Fruit fly (Drosophila melanogaster) whole organism, embryonic: ENCODE measurements around the gene jv.

Experiments used
- Bgb ChIP-seq: fragments of 200-800 bp; sonication (Bioruptor generic); IDR thresholded peaks from 2 replicates; pipeline ENCODE4 v1.3.6; 2022; ENCODE audit warnings: missing biosample characterization, missing genetic modification characterization; ENCODE audit not compliant: partially characterized antibody
- C15 ChIP-seq: fragments of 200-800 bp; sonication (Bioruptor generic); IDR thresholded peaks from 3 replicates; pipeline ENCODE4 v1.3.6; 2022; ENCODE audit warnings: missing biosample characterization, missing genetic modification characterization
- CG11247 ChIP-seq: fragments of 200-800 bp; sonication (Bioruptor generic); IDR thresholded peaks from 2 replicates; pipeline ENCODE4 v1.3.6; 2022; ENCODE audit warnings: missing biosample characterization, missing genetic modification characterization
- CG11456 ChIP-seq: fragments of 200-800 bp; sonication (Bioruptor generic); IDR thresholded peaks from 3 replicates; pipeline ENCODE4 v1.3.6; 2022; ENCODE audit warnings: missing biosample characterization, missing genetic modification characterization
- CG12236 ChIP-seq: fragments of 200-800 bp; sonication (Bioruptor generic); optimal IDR thresholded peaks from 2 replicates; lab custom pipeline; 2016; ENCODE audit warnings: missing biosample characterization, missing genetic modification characterization
- CG12299 ChIP-seq: fragments of 200-800 bp; sonication (Bioruptor generic); optimal IDR thresholded peaks from 2 replicates; lab custom pipeline; 2018; ENCODE audit warnings: missing biosample characterization, mild to moderate bottlenecking, missing genetic modification characterization
- CG12659 ChIP-seq: fragments of 200-800 bp; sonication (Bioruptor generic); optimal IDR thresholded peaks from 3 replicates; lab custom pipeline; 2017; ENCODE audit warnings: mild to moderate bottlenecking, missing biosample characterization, missing genetic modification reagents, missing genetic modification characterization
- CG13287 ChIP-seq: fragments of 200-800 bp; sonication (Bioruptor generic); IDR thresholded peaks from 2 replicates; pipeline ENCODE4 v1.3.6; 2022; ENCODE audit warnings: missing biosample characterization, missing genetic modification characterization; ENCODE audit not compliant: partially characterized antibody
- CG14860 ChIP-seq: fragments of 200-800 bp; sonication (Bioruptor generic); IDR thresholded peaks from 3 replicates; pipeline ENCODE4 v1.3.6; 2022; ENCODE audit warnings: missing biosample characterization, missing genetic modification characterization; ENCODE audit not compliant: partially characterized antibody
- CG1603 ChIP-seq: fragments of 200-800 bp; sonication (Bioruptor generic); optimal IDR thresholded peaks from 2 replicates; lab custom pipeline; 2019; ENCODE audit warnings: missing biosample characterization, mild to moderate bottlenecking, missing genetic modification characterization, moderate library complexity
- CG18599 ChIP-seq: fragments of 200-800 bp; sonication (Bioruptor generic); optimal IDR thresholded peaks from 3 replicates; lab custom pipeline; 2017; ENCODE audit warnings: missing biosample characterization, missing genetic modification characterization, mild to moderate bottlenecking, moderate library complexity, missing genetic modification reagents
- CG2116 ChIP-seq: fragments of 200-800 bp; sonication (Bioruptor generic); optimal IDR thresholded peaks from 3 replicates; lab custom pipeline; 2018; ENCODE audit warnings: missing biosample characterization, mild to moderate bottlenecking, missing genetic modification characterization
- CG3281 ChIP-seq: fragments of 200-800 bp; sonication (Bioruptor generic); optimal IDR thresholded peaks from 3 replicates; lab custom pipeline; 2017; ENCODE audit warnings: missing biosample characterization, mild to moderate bottlenecking, missing genetic modification characterization
- CG6175 ChIP-seq: fragments of 200-800 bp; sonication (Bioruptor generic); IDR thresholded peaks from 3 replicates; pipeline ENCODE4 v1.3.6; 2022; ENCODE audit warnings: missing biosample characterization, missing genetic modification characterization
- CG6854 ChIP-seq: fragments of 200-800 bp; sonication (Bioruptor generic); optimal IDR thresholded peaks from 3 replicates; lab custom pipeline; 2017; ENCODE audit warnings: missing biosample characterization, mild to moderate bottlenecking, missing genetic modification characterization
- CG7271 ChIP-seq: fragments of 200-800 bp; sonication (Bioruptor generic); optimal IDR thresholded peaks from 2 replicates; lab custom pipeline; 2018; ENCODE audit warnings: missing biosample characterization, mild to moderate bottlenecking, missing genetic modification characterization, moderate library complexity
- CG7786 ChIP-seq: fragments of 200-800 bp; sonication (Bioruptor generic); optimal IDR thresholded peaks from 2 replicates; lab custom pipeline; 2016; ENCODE audit warnings: missing biosample characterization, missing genetic modification characterization
- CG7928 ChIP-seq: fragments of 200-800 bp; sonication (Bioruptor generic); optimal IDR thresholded peaks from 2 replicates; lab custom pipeline; 2017; ENCODE audit warnings: missing biosample characterization, mild to moderate bottlenecking, missing genetic modification characterization
- CG8281 ChIP-seq: fragments of 200-800 bp; sonication (Bioruptor generic); optimal IDR thresholded peaks from 2 replicates; lab custom pipeline; 2018; ENCODE audit warnings: missing biosample characterization, mild to moderate bottlenecking, missing genetic modification characterization, moderate library complexity
- CG8290 ChIP-seq, 3 experiments: fragments of 200-800 bp; sonication (Bioruptor generic); optimal IDR thresholded peaks; 2 replicates each; lab custom pipeline; 2016 to 2019; ENCODE audit warnings: missing biosample characterization in 3 of 3, missing genetic modification characterization in 3 of 3, mild to moderate bottlenecking in 2 of 3, moderate library complexity in 1 of 3
- CG8924 ChIP-seq: fragments of 200-800 bp; optimal IDR thresholded peaks from 3 replicates; lab custom pipeline; 2019; ENCODE audit warnings: missing biosample characterization, mild to moderate bottlenecking, missing genetic modification characterization, moderate library complexity
- CG8944 ChIP-seq: fragments of 200-800 bp; sonication (Bioruptor generic); optimal IDR thresholded peaks from 3 replicates; lab custom pipeline; 2016; ENCODE audit warnings: missing biosample characterization, missing genetic modification characterization
- CG9797 ChIP-seq: fragments of 200-800 bp; sonication (Bioruptor generic); optimal IDR thresholded peaks from 3 replicates; lab custom pipeline; 2018; ENCODE audit warnings: missing biosample characterization, mild to moderate bottlenecking, missing genetic modification characterization
- CG9932 ChIP-seq: fragments of 200-800 bp; sonication (Bioruptor generic); IDR thresholded peaks from 2 replicates; pipeline ENCODE4 v1.3.6; 2022; ENCODE audit warnings: missing biosample characterization, missing genetic modification characterization
- CTCF ChIP-seq: fragments of 200-800 bp; sonication (Bioruptor generic); optimal IDR thresholded peaks from 2 replicates; lab custom pipeline; 2017; ENCODE audit warnings: missing biosample characterization, mild to moderate bottlenecking, missing genetic modification characterization, moderate library complexity
- D ChIP-seq, 2 experiments: fragments of 200-800 bp in 1 of 2; fragments of >200 bp in 1 of 2; sonication (Bioruptor generic) in 1 of 2; optimal IDR thresholded peaks; 2 replicates in 1 of 2; 3 replicates in 1 of 2; lab custom pipeline; 2017; ENCODE audit warnings: mild to moderate bottlenecking in 1 of 2, missing biosample characterization in 1 of 2, missing genetic modification characterization in 1 of 2, missing genetic modification reagents in 1 of 2
- Dbx ChIP-seq: fragments of 200-800 bp; sonication (Bioruptor generic); IDR thresholded peaks from 3 replicates; pipeline ENCODE4 v1.3.6; 2022; ENCODE audit warnings: missing biosample characterization, missing genetic modification characterization
- Doc2 ChIP-seq: fragments of 200-800 bp; sonication (Bioruptor generic); IDR thresholded peaks from 2 replicates; pipeline ENCODE4 v1.3.6; 2022; ENCODE audit warnings: missing biosample characterization, missing genetic modification characterization
- H2.0 ChIP-seq: fragments of 200-800 bp; sonication (Bioruptor generic); IDR thresholded peaks from 2 replicates; pipeline ENCODE4 v1.3.6; 2022; ENCODE audit warnings: missing biosample characterization, missing genetic modification characterization
- HmgZ ChIP-seq: fragments of 200-800 bp; sonication (Bioruptor generic); optimal IDR thresholded peaks from 2 replicates; lab custom pipeline; 2018; ENCODE audit warnings: missing biosample characterization, mild to moderate bottlenecking, missing genetic modification characterization
- Med ChIP-seq: fragments of 200-800 bp; sonication (Bioruptor generic); peaks from one replicate; lab custom pipeline; 2016; ENCODE audit warnings: missing biosample characterization, missing genetic modification characterization, mild to moderate bottlenecking, inconsistent platforms, moderate library complexity
- Spps ChIP-seq: fragments of 200-800 bp; sonication (Bioruptor generic); optimal IDR thresholded peaks from 2 replicates; lab custom pipeline; 2018; ENCODE audit warnings: missing biosample characterization, mild to moderate bottlenecking, missing genetic modification characterization
- aop ChIP-seq: fragments of 200-800 bp; sonication (Bioruptor generic); IDR thresholded peaks from 2 replicates; pipeline ENCODE4 v1.3.6; 2022; ENCODE audit warnings: missing biosample characterization, missing genetic modification characterization
- ase ChIP-seq: fragments of 200-800 bp; sonication (Bioruptor generic); IDR thresholded peaks from 3 replicates; pipeline ENCODE4 v1.3.6; 2022; ENCODE audit warnings: missing biosample characterization, missing genetic modification characterization
- ato ChIP-seq: fragments of 200-800 bp; sonication (Bioruptor generic); IDR thresholded peaks from 2 replicates; pipeline ENCODE4 v1.3.6; 2022; ENCODE audit warnings: missing biosample characterization, missing genetic modification characterization; ENCODE audit not compliant: partially characterized antibody
- chn ChIP-seq: fragments of 200-800 bp; sonication (Bioruptor generic); optimal IDR thresholded peaks from 2 replicates; lab custom pipeline; 2016; ENCODE audit warnings: missing biosample characterization, missing genetic modification characterization
- dati ChIP-seq: fragments of 200-800 bp; sonication (Bioruptor generic); IDR thresholded peaks from 2 replicates; pipeline ENCODE4 v1.3.6; 2022; ENCODE audit warnings: missing biosample characterization, missing genetic modification characterization
- dimm ChIP-seq: fragments of 200-800 bp; sonication (Bioruptor generic); IDR thresholded peaks from 2 replicates; pipeline ENCODE4 v1.3.6; 2022; ENCODE audit warnings: missing biosample characterization, missing genetic modification characterization
- gcm2 ChIP-seq: fragments of 200-800 bp; sonication (Bioruptor generic); optimal IDR thresholded peaks from 2 replicates; lab custom pipeline; 2016; ENCODE audit warnings: missing biosample characterization, missing genetic modification characterization
- ind ChIP-seq: fragments of 200-800 bp; sonication (Bioruptor generic); optimal IDR thresholded peaks from 3 replicates; lab custom pipeline; 2016; ENCODE audit warnings: missing biosample characterization, missing genetic modification characterization
- inv ChIP-seq: fragments of 200-800 bp; sonication (Bioruptor generic); IDR thresholded peaks from 2 replicates; pipeline ENCODE4 v1.3.6; 2022; ENCODE audit warnings: missing biosample characterization, missing genetic modification characterization; ENCODE audit not compliant: partially characterized antibody
- jigr1 ChIP-seq: fragments of 200-800 bp; sonication (Bioruptor generic); IDR thresholded peaks from 3 replicates; pipeline ENCODE4 v1.3.6; 2022; ENCODE audit warnings: missing biosample characterization, missing genetic modification characterization
- jing ChIP-seq: fragments of 200-800 bp; sonication (Bioruptor generic); optimal IDR thresholded peaks from 2 replicates; lab custom pipeline; 2018; ENCODE audit warnings: missing biosample characterization, mild to moderate bottlenecking, missing genetic modification characterization
- ken ChIP-seq: fragments of 200-800 bp; sonication (Bioruptor generic); IDR thresholded peaks from 3 replicates; pipeline ENCODE4 v1.3.6; 2022; ENCODE audit warnings: missing biosample characterization, missing genetic modification characterization
- odd ChIP-seq: fragments of 200-800 bp; sonication (Bioruptor generic); optimal IDR thresholded peaks from 2 replicates; lab custom pipeline; 2017; ENCODE audit warnings: missing biosample characterization, mild to moderate bottlenecking, missing genetic modification characterization
- pnt ChIP-seq: fragments of 200-800 bp; sonication (Bioruptor generic); optimal IDR thresholded peaks from 3 replicates; lab custom pipeline; 2016; ENCODE audit warnings: missing biosample characterization, missing genetic modification characterization
- pzg ChIP-seq: fragments of 200-800 bp; sonication (Bioruptor generic); optimal IDR thresholded peaks from 3 replicates; lab custom pipeline; 2018; ENCODE audit warnings: missing biosample characterization, mild to moderate bottlenecking, missing genetic modification characterization, moderate library complexity
- ssp ChIP-seq: fragments of 200-800 bp; sonication (Bioruptor generic); IDR thresholded peaks from 2 replicates; pipeline ENCODE4 v1.3.6; 2022; ENCODE audit warnings: missing biosample characterization, missing genetic modification characterization
- stwl ChIP-seq: fragments of 200-800 bp; sonication (Bioruptor generic); optimal IDR thresholded peaks from 3 replicates; lab custom pipeline; 2018; ENCODE audit warnings: missing biosample characterization, mild to moderate bottlenecking, missing genetic modification characterization, moderate library complexity
- trh ChIP-seq: fragments of 200-800 bp; sonication (Bioruptor generic); optimal IDR thresholded peaks from 2 replicates; lab custom pipeline; 2016; ENCODE audit warnings: missing biosample characterization, missing genetic modification characterization
- tup ChIP-seq: fragments of 200-800 bp; sonication (Bioruptor generic); optimal IDR thresholded peaks from 2 replicates; lab custom pipeline; 2016; ENCODE audit warnings: missing biosample characterization, mild to moderate bottlenecking, missing genetic modification characterization, moderate library complexity

Gene jv

dm6 chr3L:6619060-6619459, 29.8 kb upstream of the jv start:
- TF ChIP-seq CG3281 (GFP tag; lab: Kevin White, UChicago), result no peak
- no peak for TF ChIP-seq gcm2 (GFP tag; lab: Kevin White, UChicago)
- TF ChIP-seq dimm (GFP tag; lab: Robert Waterston, UW), result no peak
- no peak for TF ChIP-seq jing (GFP tag; lab: Kevin White, UChicago)
- TF ChIP-seq jigr1 (GFP tag; lab: Robert Waterston, UW), result no peak
- no peak; the same call in 1 of the 2 replicates for TF ChIP-seq CG13287 (GFP tag; lab: Robert Waterston, UW)
- no peak for TF ChIP-seq CG8281 (tag; lab: Kevin White, UChicago)
- no peak for TF ChIP-seq CG2116 (GFP tag; lab: Kevin White, UChicago)
- no peak for TF ChIP-seq CG6854 (GFP tag; lab: Kevin White, UChicago)
- no peak for TF ChIP-seq inv
- no peak for TF ChIP-seq aop (GFP tag; lab: Robert Waterston, UW)
- TF ChIP-seq CG14860 (GFP tag; lab: Robert Waterston, UW), result no peak
- no peak for TF ChIP-seq H2.0 (GFP tag; lab: Robert Waterston, UW)
- no peak for TF ChIP-seq CG7928
- TF ChIP-seq ato (GFP tag; lab: Robert Waterston, UW), result no peak
- TF ChIP-seq ken, result no peak
- no peak for TF ChIP-seq CG8290 (GFP tag; optimal IDR thresholded peaks at IDR 0.05; lab: Kevin White, UChicago)
- TF ChIP-seq CG8290 (tag; optimal IDR thresholded peaks at IDR 0.05; lab: Kevin White, UChicago), result peak in 1 of 2 experiments; percentile 20
- no peak for TF ChIP-seq dati (GFP tag; lab: Robert Waterston, UW)
- TF ChIP-seq Spps (tag; lab: Kevin White, UChicago), result no peak
- TF ChIP-seq pzg (GFP tag; lab: Kevin White, UChicago), result no peak
- TF ChIP-seq Doc2, result no peak
- TF ChIP-seq ssp (GFP tag; lab: Robert Waterston, UW), result no peak
- TF ChIP-seq CG7271 (tag; lab: Kevin White, UChicago), result no peak
- TF ChIP-seq pnt (GFP tag; lab: Kevin White, UChicago), result no peak
- TF ChIP-seq CG1603 (tag; lab: Kevin White, UChicago), result no peak
- TF ChIP-seq C15 (GFP tag; lab: Robert Waterston, UW), result no peak
- TF ChIP-seq CG7786 (GFP tag; lab: Kevin White, UChicago), result no peak
- no peak for TF ChIP-seq ase (GFP tag; lab: Robert Waterston, UW)
- TF ChIP-seq CG8924, result no peak
- no peak for TF ChIP-seq tup (GFP tag; lab: Kevin White, UChicago)
- no peak for TF ChIP-seq D (optimal IDR thresholded peaks at IDR 0.05; lab: Kevin White, UChicago)
- no peak for TF ChIP-seq D (GFP tag; optimal IDR thresholded peaks at IDR 0.05; lab: Kevin White, UChicago)
- TF ChIP-seq CG11247 (GFP tag; lab: Robert Waterston, UW), result no peak
- TF ChIP-seq stwl (tag; lab: Kevin White, UChicago), result peak; percentile 29
- TF ChIP-seq odd, result no peak
- peak; percentile 17 for TF ChIP-seq HmgZ
- peak; percentile 12; the same call in 1 of the 2 replicates for TF ChIP-seq CG9932 (GFP tag; lab: Robert Waterston, UW)
- TF ChIP-seq trh (GFP tag; lab: Kevin White, UChicago), result no peak
- no peak for TF ChIP-seq Dbx (GFP tag; lab: Robert Waterston, UW)
- TF ChIP-seq CG8944 (GFP tag; lab: Kevin White, UChicago), result no peak
- no peak for TF ChIP-seq CG12659 (GFP tag; lab: Kevin White, UChicago)
- TF ChIP-seq CG12299, result no peak
- no peak for TF ChIP-seq CG6175 (GFP tag; lab: Robert Waterston, UW)
- TF ChIP-seq CTCF, result peak; percentile 62
- TF ChIP-seq CG9797 (GFP tag; lab: Kevin White, UChicago), result no peak
- TF ChIP-seq chn (GFP tag; lab: Kevin White, UChicago), result no peak
- peak; percentile 24; the same call in 1 of the 2 replicates for TF ChIP-seq Bgb (GFP tag; lab: Robert Waterston, UW)
- peak; percentile 37 for TF ChIP-seq Med (GFP tag; lab: Kevin White, UChicago)
- no peak for TF ChIP-seq CG12236 (GFP tag; lab: Kevin White, UChicago)
- TF ChIP-seq ind (GFP tag; lab: Kevin White, UChicago), result no peak
- TF ChIP-seq CG11456 (GFP tag; lab: Robert Waterston, UW), result no peak
- no peak for TF ChIP-seq CG18599 (GFP tag; lab: Kevin White, UChicago)
